Worm (Caenorhabditis elegans) whole organism, midembryonic: ENCODE data around the gene F44E5.4.

Source experiments
- med-1 ChIP-seq: sonication (generic microtip); optimal IDR thresholded peaks from 2 replicates; lab custom pipeline; 2017; ENCODE audit warnings: missing genetic modification characterization, mild to moderate bottlenecking, missing compliant biosample characterization, antibody characterized with exemption, missing genetic modification reagents; ENCODE audit not compliant: insufficient read depth
- ref-1 ChIP-seq: fragments of 200-800 bp; sonication (Bioruptor generic); conservative IDR thresholded peaks from 2 replicates; pipeline ENCODE4 v1.3.6; 2022; ENCODE audit warnings: missing genetic modification reagents, missing genetic modification characterization, missing compliant biosample characterization

DNA sequence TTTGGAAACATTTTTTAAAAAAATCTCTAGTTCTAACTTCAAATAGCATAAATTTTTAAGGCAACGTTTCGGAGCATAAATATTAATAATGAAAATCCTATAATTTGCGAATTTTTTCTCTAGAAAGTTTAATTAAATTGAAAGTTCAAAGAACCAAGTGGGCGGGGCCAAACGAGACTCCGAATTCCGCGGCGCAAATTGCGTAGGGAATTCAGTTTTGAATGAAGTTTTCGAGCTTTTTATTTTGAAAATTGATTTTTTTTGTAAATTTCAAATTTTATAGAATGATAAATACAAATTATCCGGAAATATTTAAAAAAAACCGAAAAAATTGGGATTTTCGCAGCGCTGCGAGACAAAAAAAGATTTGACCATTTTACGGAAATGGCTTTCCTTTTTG is 38.3 kb downstream of the F44E5.4 start:
- TF ChIP-seq med-1 (GFP tag; lab: Kevin White, UChicago) (no peak), ref-1 (GFP tag; lab: Robert Waterston, UW) (no peak)
